Worm (Caenorhabditis elegans) whole organism, late embryonic: ENCODE data around the gene srj-5.

ENCODE experiments used
- ceh-18 ChIP-seq: sonication (generic microtip); optimal IDR thresholded peaks from 2 replicates; lab custom pipeline; 2016; ENCODE audit warnings: missing genetic modification characterization, missing compliant biosample characterization
- fkh-10 ChIP-seq: fragments of 150-350 bp; optimal IDR thresholded peaks from 2 replicates; lab custom pipeline; 2014; ENCODE audit warnings: missing biosample characterization, missing genetic modification reagents, missing genetic modification characterization

DNA sequence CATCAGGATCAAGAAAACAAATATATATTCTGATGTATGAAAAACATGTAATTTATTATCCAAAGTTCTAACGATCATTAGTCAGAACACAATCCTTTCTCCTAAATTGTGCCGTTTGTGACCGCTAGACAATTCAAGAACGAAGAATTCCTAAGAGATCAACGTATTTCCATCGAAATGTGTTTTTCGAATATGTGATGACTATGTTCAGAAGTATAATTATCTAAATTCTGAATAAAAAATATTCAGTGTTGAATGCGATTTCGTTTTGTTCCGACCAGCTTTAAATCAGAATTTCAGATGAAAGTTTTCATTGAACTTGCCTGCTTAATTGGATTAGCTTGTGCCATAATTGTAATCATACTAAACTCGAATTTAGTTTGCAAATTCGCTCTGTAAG lies 49.4 kb upstream of the srj-5 start, which contains the start of gene srbc-37:
- TF ChIP-seq fkh-10 (GFP tag; lab: Kevin White, UChicago) (no peak), ceh-18 (tag; lab: Kevin White, UChicago) (no peak)
